Fruit fly (Drosophila melanogaster): Measurements from ENCODE around the gene CycJ.

Gene CycJ

DNA sequence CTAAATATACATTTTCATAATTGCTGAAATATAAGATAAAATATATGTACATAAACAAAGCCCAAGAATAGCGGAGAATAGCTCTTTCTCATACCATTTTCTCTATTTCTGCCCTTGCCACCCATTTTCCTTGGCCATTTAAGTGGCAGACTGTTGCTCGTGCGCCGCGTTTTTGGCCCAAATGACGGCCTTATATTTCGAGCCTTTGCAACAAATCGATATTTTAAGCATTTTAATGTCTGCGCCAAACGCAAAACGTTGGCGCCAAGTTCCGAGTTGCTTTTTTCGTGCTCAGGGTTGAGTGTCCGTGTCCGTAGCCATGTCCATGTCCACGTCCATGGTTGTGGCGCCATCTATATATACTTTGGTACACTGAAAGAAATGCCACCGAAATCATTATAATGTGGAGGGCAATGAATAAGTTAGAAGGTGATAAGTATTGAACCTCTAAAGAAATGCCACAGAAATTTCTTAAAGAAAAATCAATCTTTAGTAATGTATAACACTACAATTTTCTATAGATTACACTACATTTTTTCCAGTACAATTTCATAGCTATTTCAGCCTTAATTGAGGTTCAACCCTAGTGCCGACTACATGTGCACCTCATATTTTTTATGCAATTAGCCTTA, 26.0 kb downstream of the CycJ start (continued):
- TF ChIP-seq D (optimal IDR thresholded peaks at IDR 0.05) (no peak), D (GFP tag; optimal IDR thresholded peaks at IDR 0.05) (no peak), ewg (GFP tag; optimal IDR thresholded peaks at IDR 0.05) (no peak), NC2α (GFP tag; optimal IDR thresholded peaks at IDR 0.05) (no peak), Atf-2 (GFP tag; optimal IDR thresholded peaks at IDR 0.05) (no peak), CG4617 (GFP tag; optimal IDR thresholded peaks at IDR 0.05; ENCODE audit: borderline replicate concordance) (no peak), wek (GFP tag; optimal IDR thresholded peaks at IDR 0.05) (no peak), dmrt99B (tag; optimal IDR thresholded peaks at IDR 0.05) (peak; percentile 45), Taf1 (GFP tag; IDR thresholded peaks at IDR 0.05) (0 out of 2 replicates have a peak, but pooled peaks have one; percentile 28), CG16863 (GFP tag; optimal IDR thresholded peaks at IDR 0.05) (no peak), abd-A (tag; optimal IDR thresholded peaks at IDR 0.05) (peak; percentile 11), emc (GFP tag; optimal IDR thresholded peaks at IDR 0.05) (no peak), CG15011 (GFP tag; optimal IDR thresholded peaks at IDR 0.05) (no peak), inv (GFP tag; IDR thresholded peaks at IDR 0.05; ENCODE audit: partially characterized antibody) (no peak), Jarid2 (GFP tag; optimal IDR thresholded peaks at IDR 0.05) (no peak), CG11560 (tag; IDR thresholded peaks at IDR 0.05) (no peak), CG3726 (GFP tag; IDR thresholded peaks at IDR 0.05) (no peak), Blimp-1 (GFP tag; optimal IDR thresholded peaks at IDR 0.05) (no peak), tgo (GFP tag; IDR thresholded peaks at IDR 0.05) (no peak; the same call in 2 of the 3 replicates), bigmax (GFP tag; optimal IDR thresholded peaks at IDR 0.05) (no peak), CG3281 (GFP tag; optimal IDR thresholded peaks at IDR 0.05) (peak; percentile 14), bowl (GFP tag; IDR thresholded peaks at IDR 0.05) (no peak), CG8290 (GFP tag; optimal IDR thresholded peaks at IDR 0.05) (no peak), CG8290 (tag; optimal IDR thresholded peaks at IDR 0.05) (peak in 1 of 2 experiments; percentile 43), maf-S (GFP tag; optimal IDR thresholded peaks at IDR 0.05) (no peak), CG18262 (tag; optimal IDR thresholded peaks at IDR 0.05) (no peak), onecut (GFP tag; IDR thresholded peaks at IDR 0.05) (peak; percentile 80), Optix (GFP tag; IDR thresholded peaks at IDR 0.05) (no peak), dpn (GFP tag; optimal IDR thresholded peaks at IDR 0.05) (peak; percentile 9 to 39), mirr (GFP tag; optimal IDR thresholded peaks at IDR 0.05) (no peak), CG18599 (GFP tag; optimal IDR thresholded peaks at IDR 0.05) (peak; percentile 66), CG8388 (GFP tag; optimal IDR thresholded peaks at IDR 0.05) (no peak), fd102C (GFP tag; optimal IDR thresholded peaks at IDR 0.05) (no peak), odd (GFP tag; optimal IDR thresholded peaks at IDR 0.05) (no peak), CG17385 (GFP tag; optimal IDR thresholded peaks at IDR 0.05) (no peak), slbo (GFP tag; IDR thresholded peaks at IDR 0.05) (peak; percentile 54), CG9437 (GFP tag; optimal IDR thresholded peaks at IDR 0.05) (peak; percentile 3), Xbp1 (GFP tag; optimal IDR thresholded peaks at IDR 0.05) (peak; percentile 2), sc (optimal IDR thresholded peaks at IDR 0.05) (no peak), sc (GFP tag; optimal IDR thresholded peaks at IDR 0.05) (no peak), CG9876 (GFP tag; optimal IDR thresholded peaks at IDR 0.05) (no peak), CG7963 (GFP tag; IDR thresholded peaks at IDR 0.05; ENCODE audit: partially characterized antibody) (no peak), PHDP (tag; optimal IDR thresholded peaks at IDR 0.05) (no peak), Doc3 (GFP tag; IDR thresholded peaks at IDR 0.05; ENCODE audit: partially characterized antibody) (no peak), Trl (optimal IDR thresholded peaks at IDR 0.05) (no peak), Trl (GFP tag; optimal IDR thresholded peaks at IDR 0.05) (no peak), aop (GFP tag; IDR thresholded peaks at IDR 0.05) (no peak), CG10321 (GFP tag; IDR thresholded peaks at IDR 0.05) (no peak), CG4328 (GFP tag; optimal IDR thresholded peaks at IDR 0.05) (no peak), NfI (GFP tag; optimal IDR thresholded peaks at IDR 0.05) (peak; percentile 15), tio (GFP tag; optimal IDR thresholded peaks at IDR 0.05) (peak; percentile 20)
